Worm (Caenorhabditis elegans) whole organism, L1 larva: ENCODE measurements around the gene spig-7.
A peak's percentile ranks its signal among the peaks of the same experiment; 100 is the strongest.

Experiments
- C04F5.9 ChIP-seq: sonication (generic microtip); optimal IDR thresholded peaks from 2 replicates; lab custom pipeline; 2016; ENCODE audit warnings: missing genetic modification characterization, missing compliant biosample characterization
- C16A3.4 ChIP-seq: fragments of 150-350 bp; optimal IDR thresholded peaks from 2 replicates; lab custom pipeline; 2014; ENCODE audit warnings: missing biosample characterization, missing genetic modification characterization
- C34B4.2 ChIP-seq: sonication (generic microtip); optimal IDR thresholded peaks from 2 replicates; lab custom pipeline; 2017; ENCODE audit warnings: mild to moderate bottlenecking, missing genetic modification characterization, missing compliant biosample characterization
- Y116A8C.19 ChIP-seq: sonication (generic microtip); optimal IDR thresholded peaks from 2 replicates; lab custom pipeline; 2016; ENCODE audit warnings: missing compliant biosample characterization, missing genetic modification characterization, borderline replicate concordance
- aha-1 ChIP-seq: fragments of 150-350 bp; optimal IDR thresholded peaks from 2 replicates; lab custom pipeline; 2014; ENCODE audit warnings: missing biosample characterization, missing genetic modification characterization
- alr-1 ChIP-seq: fragments of 200-800 bp; sonication (Bioruptor generic); optimal IDR thresholded peaks from 2 replicates; lab custom pipeline; 2018; ENCODE audit warnings: borderline replicate concordance, mild to moderate bottlenecking, missing genetic modification characterization, missing compliant biosample characterization
- aly-2 ChIP-seq: fragments of 150-350 bp; optimal IDR thresholded peaks from 2 replicates; lab custom pipeline; 2014; ENCODE audit warnings: missing biosample characterization, missing genetic modification characterization
- ama-1 ChIP-seq: fragments of 150-350 bp; optimal IDR thresholded peaks from 2 replicates; lab custom pipeline; 2014
- ceh-8 ChIP-seq: fragments of 200-800 bp; sonication (Bioruptor generic); optimal IDR thresholded peaks from 2 replicates; lab custom pipeline; 2018; ENCODE audit warnings: mild to moderate bottlenecking, missing genetic modification characterization, moderate library complexity, missing compliant biosample characterization
- ceh-88 ChIP-seq: fragments of 200-800 bp; sonication (Bioruptor generic); IDR thresholded peaks from 2 replicates; pipeline ENCODE4 v1.3.6; 2022; ENCODE audit warnings: missing genetic modification characterization, missing compliant biosample characterization
- ceh-90 ChIP-seq: sonication (generic microtip); optimal IDR thresholded peaks from 2 replicates; lab custom pipeline; 2016; ENCODE audit warnings: missing genetic modification characterization, missing compliant biosample characterization
- dpl-1 ChIP-seq, 3 experiments: fragments of 150-350 bp in 2 of 3; sonication (generic microtip) in 1 of 3; optimal IDR thresholded peaks; 2 replicates each; lab custom pipeline; 2014 to 2017; ENCODE audit warnings: missing biosample characterization in 3 of 3, missing genetic modification characterization in 3 of 3, missing genetic modification reagents in 3 of 3
- dsc-1 ChIP-seq: sonication (generic microtip); optimal IDR thresholded peaks from 2 replicates; lab custom pipeline; 2016; ENCODE audit warnings: mild to moderate bottlenecking, missing genetic modification characterization, missing compliant biosample characterization
- egl-13 ChIP-seq: sonication (generic microtip); optimal IDR thresholded peaks from 2 replicates; lab custom pipeline; 2016; ENCODE audit warnings: missing genotype, missing genetic modification reagents, missing genetic modification characterization, missing compliant biosample characterization
- elt-2 ChIP-seq: sonication (generic microtip); optimal IDR thresholded peaks from 2 replicates; lab custom pipeline; 2016; ENCODE audit warnings: missing genetic modification characterization, mild to moderate bottlenecking, inconsistent platforms, missing compliant biosample characterization, missing genetic modification reagents
- ets-5 ChIP-seq: fragments of 200-800 bp; sonication (Bioruptor generic); IDR thresholded peaks from 2 replicates; pipeline ENCODE4 v1.3.6; 2022; ENCODE audit warnings: missing genetic modification characterization, missing compliant biosample characterization
- fkh-4 ChIP-seq: sonication (generic microtip); optimal IDR thresholded peaks from 2 replicates; lab custom pipeline; 2016; ENCODE audit warnings: missing compliant biosample characterization, missing genetic modification characterization, borderline replicate concordance
- fkh-8 ChIP-seq: sonication (generic microtip); optimal IDR thresholded peaks from 2 replicates; lab custom pipeline; 2016; ENCODE audit warnings: mild to moderate bottlenecking, missing genetic modification characterization, missing compliant biosample characterization
- fos-1 ChIP-seq: fragments of 150-350 bp; optimal IDR thresholded peaks from 2 replicates; lab custom pipeline; 2014; ENCODE audit warnings: missing biosample characterization, missing genetic modification characterization
- grh-1 ChIP-seq: fragments of 200-800 bp; sonication (Bioruptor generic); IDR thresholded peaks from 2 replicates; pipeline ENCODE4 v1.3.6; 2022; ENCODE audit warnings: missing genetic modification reagents, missing genetic modification characterization, missing compliant biosample characterization
- hlh-17 ChIP-seq: fragments of 200-800 bp; sonication (Bioruptor generic); optimal IDR thresholded peaks from 2 replicates; lab custom pipeline; 2018; ENCODE audit warnings: missing genetic modification characterization, mild to moderate bottlenecking, missing compliant biosample characterization, moderate library complexity, borderline replicate concordance
- hlh-4 ChIP-seq: sonication (generic microtip); optimal IDR thresholded peaks from 2 replicates; lab custom pipeline; 2016; ENCODE audit warnings: mild to moderate bottlenecking, missing genetic modification characterization, missing compliant biosample characterization
- hpl-2 ChIP-seq: fragments of 150-350 bp; optimal IDR thresholded peaks from 2 replicates; lab custom pipeline; 2014; ENCODE audit warnings: missing biosample characterization, missing genetic modification reagents, missing genetic modification characterization
- irx-1 ChIP-seq: sonication (generic microtip); optimal IDR thresholded peaks from 2 replicates; lab custom pipeline; 2016; ENCODE audit warnings: missing genetic modification characterization, missing compliant biosample characterization
- lin-13 ChIP-seq: fragments of 150-350 bp; optimal IDR thresholded peaks from 2 replicates; lab custom pipeline; 2014; ENCODE audit warnings: missing biosample characterization, missing genetic modification reagents, missing genetic modification characterization
- lin-14 ChIP-seq: fragments of 200-800 bp; sonication (Bioruptor generic); optimal IDR thresholded peaks from 2 replicates; lab custom pipeline; 2018; ENCODE audit warnings: mild to moderate bottlenecking, missing genetic modification characterization, moderate library complexity, missing compliant biosample characterization
- lin-39 ChIP-seq: fragments of 150-350 bp; optimal IDR thresholded peaks from 2 replicates; lab custom pipeline; 2014; ENCODE audit warnings: missing biosample characterization, missing genetic modification reagents, missing genetic modification characterization
- mab-9 ChIP-seq: fragments of 200-800 bp; sonication (Bioruptor generic); IDR thresholded peaks from 2 replicates; pipeline ENCODE4 v1.3.6; 2022; ENCODE audit warnings: missing genetic modification reagents, missing genetic modification characterization, missing compliant biosample characterization
- mdl-1 ChIP-seq, 2 experiments: fragments of 150-350 bp; optimal IDR thresholded peaks; 2 replicates each; lab custom pipeline; 2014 to 2017; ENCODE audit warnings: missing biosample characterization in 2 of 2, missing genetic modification characterization in 2 of 2, inconsistent platforms in 1 of 2
- mef-2 ChIP-seq: fragments of 150-350 bp; optimal IDR thresholded peaks from 2 replicates; lab custom pipeline; 2014; ENCODE audit warnings: missing biosample characterization, missing genetic modification characterization
- nhr-11 ChIP-seq: fragments of 150-350 bp; optimal IDR thresholded peaks from 2 replicates; lab custom pipeline; 2014; ENCODE audit warnings: missing biosample characterization, missing genetic modification characterization
- nhr-19 ChIP-seq: fragments of 200-800 bp; sonication (Bioruptor generic); conservative IDR thresholded peaks from 2 replicates; pipeline ENCODE4 v1.3.6; 2022; ENCODE audit warnings: missing genetic modification characterization, missing compliant biosample characterization
- nhr-47 ChIP-seq: sonication (generic microtip); optimal IDR thresholded peaks from 2 replicates; lab custom pipeline; 2016; ENCODE audit warnings: mild to moderate bottlenecking, missing genetic modification characterization, moderate library complexity, missing compliant biosample characterization
- nhr-71 ChIP-seq: sonication (generic microtip); optimal IDR thresholded peaks from 2 replicates; lab custom pipeline; 2016; ENCODE audit warnings: mild to moderate bottlenecking, missing genetic modification characterization, moderate library complexity, missing compliant biosample characterization
- nhr-76 ChIP-seq: sonication (generic microtip); optimal IDR thresholded peaks from 2 replicates; lab custom pipeline; 2017; ENCODE audit warnings: missing biosample characterization, missing genetic modification characterization
- nhr-77 ChIP-seq: fragments of 150-350 bp; optimal IDR thresholded peaks from 2 replicates; lab custom pipeline; 2014; ENCODE audit warnings: missing biosample characterization, missing genetic modification characterization
- nhr-84 ChIP-seq: sonication (generic microtip); optimal IDR thresholded peaks from 2 replicates; lab custom pipeline; 2017; ENCODE audit warnings: missing biosample characterization, missing genetic modification characterization
- nhr-85 ChIP-seq: sonication (generic microtip); peaks from one replicate; lab custom pipeline; 2016; ENCODE audit warnings: missing genetic modification characterization, inconsistent platforms, missing compliant biosample characterization
- nhr-90 ChIP-seq: sonication (generic microtip); optimal IDR thresholded peaks from 2 replicates; lab custom pipeline; 2016; ENCODE audit warnings: mild to moderate bottlenecking, missing genetic modification characterization, missing compliant biosample characterization; ENCODE audit not compliant: poor library complexity
- pag-3 ChIP-seq: sonication (generic microtip); optimal IDR thresholded peaks from 2 replicates; lab custom pipeline; 2017; ENCODE audit warnings: missing genetic modification characterization, mild to moderate bottlenecking, missing compliant biosample characterization, antibody characterized with exemption, borderline replicate concordance; ENCODE audit not compliant: insufficient read depth
- pqm-1 ChIP-seq: sonication (generic microtip); optimal IDR thresholded peaks from 3 replicates; lab custom pipeline; 2017; ENCODE audit warnings: missing biosample characterization, missing genetic modification characterization
- sptf-1 ChIP-seq: fragments of 150-350 bp; optimal IDR thresholded peaks from 2 replicates; lab custom pipeline; 2014; ENCODE audit warnings: missing biosample characterization, missing genetic modification characterization
- sup-37 ChIP-seq: fragments of 200-800 bp; sonication (Bioruptor generic); optimal IDR thresholded peaks from 2 replicates; lab custom pipeline; 2018; ENCODE audit warnings: mild to moderate bottlenecking, missing genetic modification characterization, missing compliant biosample characterization
- swsn-7 ChIP-seq: sonication (generic microtip); optimal IDR thresholded peaks from 2 replicates; lab custom pipeline; 2016; ENCODE audit warnings: missing genetic modification characterization, missing compliant biosample characterization
- unc-30 ChIP-seq: sonication (generic microtip); optimal IDR thresholded peaks from 2 replicates; lab custom pipeline; 2017; ENCODE audit warnings: missing biosample characterization, missing genetic modification characterization
- unc-98 ChIP-seq: fragments of 200-800 bp; sonication (Bioruptor generic); IDR thresholded peaks from 2 replicates; pipeline ENCODE4 v1.3.6; 2022; ENCODE audit warnings: missing genetic modification characterization, missing compliant biosample characterization
- vab-15 ChIP-seq: sonication (generic microtip); optimal IDR thresholded peaks from 2 replicates; lab custom pipeline; 2017; ENCODE audit warnings: missing genotype, mild to moderate bottlenecking, missing genetic modification characterization, missing compliant biosample characterization
- xbp-1 ChIP-seq: sonication (generic microtip); optimal IDR thresholded peaks from 2 replicates; lab custom pipeline; 2016; ENCODE audit warnings: missing genetic modification characterization, missing compliant biosample characterization
- zag-1 ChIP-seq: fragments of 150-350 bp; optimal IDR thresholded peaks from 2 replicates; lab custom pipeline; 2014; ENCODE audit warnings: missing biosample characterization, missing genetic modification characterization
- zip-4 ChIP-seq: fragments of 200-800 bp; sonication (Bioruptor generic); optimal IDR thresholded peaks from 2 replicates; lab custom pipeline; 2018; ENCODE audit warnings: mild to moderate bottlenecking, missing genetic modification characterization, moderate library complexity, missing compliant biosample characterization
- ztf-11 ChIP-seq, 2 experiments: sonication (generic microtip); optimal IDR thresholded peaks; 2 replicates each; lab custom pipeline; 2016 to 2017; ENCODE audit warnings: missing genetic modification characterization in 2 of 2, missing biosample characterization in 1 of 2, missing compliant biosample characterization in 1 of 2
- ztf-4 ChIP-seq: fragments of 150-350 bp; optimal IDR thresholded peaks from 2 replicates; lab custom pipeline; 2014; ENCODE audit warnings: missing biosample characterization, missing genetic modification characterization

The spig-7 gene

ce11 chrV:1474486-1475125, 20.0 kb upstream of the spig-7 start, which contains the start of the genes F53E2.2 and unc-60 (continued):
- no peak for TF ChIP-seq vab-15 (tag; lab: Kevin White, UChicago)
- peak; percentile 2 to 35 (median 19) for TF ChIP-seq dpl-1 (GFP tag; optimal IDR thresholded peaks at IDR 0.05; lab: Kevin White, UChicago)
- TF ChIP-seq ceh-90: no peak
- TF ChIP-seq nhr-77: peak; percentile 59
- TF ChIP-seq ztf-11 (tag; optimal IDR thresholded peaks at IDR 0.05; lab: Kevin White, UChicago): peak in 1 of 2 experiments; percentile 54
- TF ChIP-seq mab-9 (GFP tag; lab: Robert Waterston, UW): no peak; the same call in 1 of the 2 replicates
- peak; percentile 25 for TF ChIP-seq nhr-90 (tag; lab: Kevin White, UChicago)
- TF ChIP-seq fkh-4 (tag; lab: Kevin White, UChicago): no peak
- TF ChIP-seq ceh-88: no peak
- TF ChIP-seq C04F5.9 (tag; lab: Kevin White, UChicago): no peak
- TF ChIP-seq nhr-19: no peak; the same call in 1 of the 2 replicates
- peak; percentile 5 for TF ChIP-seq elt-2 (tag; lab: Kevin White, UChicago)
- no peak for TF ChIP-seq alr-1 (tag; lab: Kevin White, UChicago)
- peak; percentile 46 for TF ChIP-seq dsc-1 (tag; lab: Kevin White, UChicago)
- TF ChIP-seq hlh-17 (GFP tag; lab: Kevin White, UChicago): no peak
- TF ChIP-seq mef-2: no peak
- peak; percentile 35 for TF ChIP-seq C16A3.4 (tag; lab: Kevin White, UChicago)
- TF ChIP-seq unc-30 (tag; lab: Kevin White, UChicago): no peak
- TF ChIP-seq nhr-85: peak; percentile 74
- no peak for TF ChIP-seq zag-1 (tag; lab: Kevin White, UChicago)
- peak; percentile 82 for TF ChIP-seq nhr-71 (tag; lab: Kevin White, UChicago)
- TF ChIP-seq nhr-76 (tag; lab: Kevin White, UChicago): no peak
- TF ChIP-seq ceh-8 (GFP tag; lab: Kevin White, UChicago): no peak
- no peak for TF ChIP-seq unc-98 (GFP tag; lab: Robert Waterston, UW)
- no peak for TF ChIP-seq C34B4.2 (tag; lab: Kevin White, UChicago)
- no peak for TF ChIP-seq pqm-1 (tag; lab: Kevin White, UChicago)
- TF ChIP-seq hpl-2: no peak
- TF ChIP-seq mdl-1 (tag; optimal IDR thresholded peaks at IDR 0.05; lab: Kevin White, UChicago): peak in 1 of 2 experiments; percentile 47
- TF ChIP-seq pag-3 (tag; lab: Kevin White, UChicago): no peak
- TF ChIP-seq hlh-4 (tag; lab: Kevin White, UChicago): no peak
- peak; percentile 34 for TF ChIP-seq lin-13
- peak; percentile 72 for TF ChIP-seq ztf-4
- peak; percentile 60 for TF ChIP-seq swsn-7
- peak; percentile 44 for TF ChIP-seq xbp-1 (tag; lab: Kevin White, UChicago)
- no peak for TF ChIP-seq grh-1 (GFP tag; lab: Robert Waterston, UW)
- TF ChIP-seq zip-4 (GFP tag; lab: Kevin White, UChicago): no peak
- TF ChIP-seq nhr-84: no peak
- TF ChIP-seq ama-1 (lab: Kevin White, UChicago): no peak
- TF ChIP-seq sup-37 (GFP tag; lab: Kevin White, UChicago): no peak
- no peak for TF ChIP-seq ets-5 (GFP tag; lab: Robert Waterston, UW)
- TF ChIP-seq egl-13 (tag; lab: Kevin White, UChicago): no peak
- no peak for TF ChIP-seq aly-2 (tag; lab: Kevin White, UChicago)
- no peak for TF ChIP-seq sptf-1 (tag; lab: Kevin White, UChicago)
- no peak for TF ChIP-seq fos-1 (tag; lab: Kevin White, UChicago)
- peak; percentile 29 for TF ChIP-seq irx-1
- TF ChIP-seq lin-14 (GFP tag; lab: Kevin White, UChicago): peak; percentile 98
- no peak for TF ChIP-seq nhr-11
- peak; percentile 72 for TF ChIP-seq nhr-47 (tag; lab: Kevin White, UChicago)
- no peak for TF ChIP-seq lin-39 (tag; lab: Kevin White, UChicago)
- peak; percentile 45 for TF ChIP-seq fkh-8 (tag; lab: Kevin White, UChicago)
- no peak for TF ChIP-seq aha-1 (tag; lab: Kevin White, UChicago)
- no peak for TF ChIP-seq Y116A8C.19 (tag; lab: Kevin White, UChicago)
